Worm (Caenorhabditis elegans) whole organism, late embryonic: Measurements from ENCODE around the gene sel-2.

Source experiments
- C08G9.2 ChIP-seq: sonication (generic microtip); optimal IDR thresholded peaks from 2 replicates; lab custom pipeline; 2016; ENCODE audit warnings: mild to moderate bottlenecking, missing genetic modification characterization, moderate library complexity, missing compliant biosample characterization
- F13H6.1 ChIP-seq: sonication (generic microtip); optimal IDR thresholded peaks from 2 replicates; lab custom pipeline; 2016; ENCODE audit warnings: missing genetic modification characterization, missing compliant biosample characterization
- K02D7.2 ChIP-seq: sonication (generic microtip); optimal IDR thresholded peaks from 2 replicates; lab custom pipeline; 2017; ENCODE audit warnings: mild to moderate bottlenecking, missing genetic modification characterization, missing compliant biosample characterization
- Y22D7AL.16 ChIP-seq: sonication (generic microtip); optimal IDR thresholded peaks from 2 replicates; lab custom pipeline; 2016; ENCODE audit warnings: missing genetic modification characterization, missing compliant biosample characterization
- ama-1 ChIP-seq: fragments of 150-350 bp; optimal IDR thresholded peaks from 2 replicates; lab custom pipeline; 2014
- ceh-14 ChIP-seq: sonication (generic microtip); optimal IDR thresholded peaks from 2 replicates; lab custom pipeline; 2016; ENCODE audit warnings: missing genotype, missing genetic modification characterization, missing compliant biosample characterization
- ceh-19 ChIP-seq: fragments of 200-800 bp; sonication (Bioruptor generic); optimal IDR thresholded peaks from 2 replicates; lab custom pipeline; 2018; ENCODE audit warnings: mild to moderate bottlenecking, missing genetic modification characterization, missing compliant biosample characterization
- ceh-22 ChIP-seq: sonication (generic microtip); optimal IDR thresholded peaks from 2 replicates; lab custom pipeline; 2017; ENCODE audit warnings: missing biosample characterization, missing genetic modification characterization
- ceh-24 ChIP-seq: sonication (generic microtip); optimal IDR thresholded peaks from 2 replicates; lab custom pipeline; 2016; ENCODE audit warnings: mild to moderate bottlenecking, missing genetic modification characterization, missing compliant biosample characterization
- ceh-30 ChIP-seq: fragments of 150-350 bp; optimal IDR thresholded peaks from 2 replicates; lab custom pipeline; 2014; ENCODE audit warnings: missing biosample characterization, missing genetic modification characterization
- ceh-34 ChIP-seq: sonication (generic microtip); optimal IDR thresholded peaks from 2 replicates; lab custom pipeline; 2016; ENCODE audit warnings: mild to moderate bottlenecking, missing genetic modification characterization, missing compliant biosample characterization
- ceh-6 ChIP-seq: fragments of 200-800 bp; sonication (Bioruptor generic); optimal IDR thresholded peaks from 2 replicates; lab custom pipeline; 2018; ENCODE audit warnings: mild to moderate bottlenecking, missing genetic modification characterization, missing compliant biosample characterization
- ceh-9 ChIP-seq: sonication (generic microtip); optimal IDR thresholded peaks from 2 replicates; lab custom pipeline; 2016; ENCODE audit warnings: mild to moderate bottlenecking, missing genetic modification characterization, inconsistent platforms, missing compliant biosample characterization
- che-1 ChIP-seq: sonication (generic microtip); optimal IDR thresholded peaks from 2 replicates; lab custom pipeline; 2016; ENCODE audit warnings: mild to moderate bottlenecking, missing genetic modification characterization, missing compliant biosample characterization
- dve-1 ChIP-seq: sonication (generic microtip); optimal IDR thresholded peaks from 2 replicates; lab custom pipeline; 2017; ENCODE audit warnings: antibody characterized with exemption, mild to moderate bottlenecking, missing genetic modification characterization, missing compliant biosample characterization
- elt-2 ChIP-seq: sonication (generic microtip); optimal IDR thresholded peaks from 2 replicates; lab custom pipeline; 2016; ENCODE audit warnings: missing genetic modification reagents, missing genetic modification characterization, missing compliant biosample characterization
- ets-4 ChIP-seq: sonication (generic microtip); optimal IDR thresholded peaks from 2 replicates; lab custom pipeline; 2016; ENCODE audit warnings: missing genetic modification characterization, missing compliant biosample characterization
- fax-1 ChIP-seq: sonication (generic microtip); optimal IDR thresholded peaks from 2 replicates; lab custom pipeline; 2016; ENCODE audit warnings: missing genotype, missing genetic modification characterization, missing compliant biosample characterization
- fkh-10 ChIP-seq: fragments of 150-350 bp; optimal IDR thresholded peaks from 2 replicates; lab custom pipeline; 2014; ENCODE audit warnings: missing biosample characterization, missing genetic modification reagents, missing genetic modification characterization
- hlh-30 ChIP-seq: sonication (generic microtip); optimal IDR thresholded peaks from 2 replicates; lab custom pipeline; 2017; ENCODE audit warnings: antibody characterized with exemption, missing genetic modification characterization, missing compliant biosample characterization; ENCODE audit not compliant: insufficient read depth
- lim-6 ChIP-seq: sonication (generic microtip); optimal IDR thresholded peaks from 2 replicates; lab custom pipeline; 2016; ENCODE audit warnings: missing genetic modification characterization, missing compliant biosample characterization
- nhr-232 ChIP-seq: sonication (generic microtip); optimal IDR thresholded peaks from 2 replicates; lab custom pipeline; 2016; ENCODE audit warnings: missing genetic modification characterization, missing compliant biosample characterization
- odd-2 ChIP-seq: sonication (generic microtip); optimal IDR thresholded peaks from 2 replicates; lab custom pipeline; 2017; ENCODE audit warnings: antibody characterized with exemption, mild to moderate bottlenecking, missing genetic modification characterization, missing compliant biosample characterization
- pat-9 ChIP-seq: fragments of 200-800 bp; sonication (Bioruptor generic); optimal IDR thresholded peaks from 2 replicates; lab custom pipeline; 2018; ENCODE audit warnings: mild to moderate bottlenecking, missing genetic modification characterization, moderate library complexity, missing compliant biosample characterization
- pros-1 ChIP-seq: fragments of 150-350 bp; optimal IDR thresholded peaks from 2 replicates; lab custom pipeline; 2014; ENCODE audit warnings: missing biosample characterization, missing genetic modification reagents, missing genetic modification characterization
- rnt-1 ChIP-seq: sonication (generic microtip); optimal IDR thresholded peaks from 2 replicates; lab custom pipeline; 2016; ENCODE audit warnings: missing genetic modification characterization, missing compliant biosample characterization
- sdc-2 ChIP-seq: sonication (generic microtip); optimal IDR thresholded peaks from 2 replicates; lab custom pipeline; 2016; ENCODE audit warnings: missing genotype, missing genetic modification characterization, missing compliant biosample characterization
- sox-2 ChIP-seq: fragments of 200-800 bp; sonication (Bioruptor generic); IDR thresholded peaks from 2 replicates; pipeline ENCODE4 v1.3.6; 2022; ENCODE audit warnings: missing genetic modification reagents, missing genetic modification characterization, missing compliant biosample characterization
- syd-9 ChIP-seq: sonication (generic microtip); optimal IDR thresholded peaks from 2 replicates; lab custom pipeline; 2016; ENCODE audit warnings: mild to moderate bottlenecking, missing genetic modification characterization, moderate library complexity, missing compliant biosample characterization
- tbx-2 ChIP-seq: sonication (generic microtip); optimal IDR thresholded peaks from 2 replicates; lab custom pipeline; 2016; ENCODE audit warnings: missing genetic modification characterization, missing compliant biosample characterization
- tbx-7 ChIP-seq: sonication (generic microtip); optimal IDR thresholded peaks from 2 replicates; lab custom pipeline; 2016; ENCODE audit warnings: missing genotype, missing genetic modification characterization, missing compliant biosample characterization
- unc-55 ChIP-seq: sonication (generic microtip); optimal IDR thresholded peaks from 2 replicates; lab custom pipeline; 2017; ENCODE audit warnings: missing biosample characterization, missing genetic modification reagents, missing genetic modification characterization
- unc-86 ChIP-seq: sonication (generic microtip); optimal IDR thresholded peaks from 2 replicates; lab custom pipeline; 2016; ENCODE audit warnings: missing genetic modification characterization, missing compliant biosample characterization
- zip-5 ChIP-seq: sonication (generic microtip); optimal IDR thresholded peaks from 2 replicates; lab custom pipeline; 2016; ENCODE audit warnings: missing genetic modification characterization, missing compliant biosample characterization
- ztf-16 ChIP-seq: sonication (generic microtip); optimal IDR thresholded peaks from 2 replicates; lab custom pipeline; 2017; ENCODE audit warnings: missing genetic modification characterization, missing compliant biosample characterization

Gene sel-2

ce11 chrIII:4600139-4600762 lies 11.9 kb downstream of the sel-2 start, which contains the start of gene mab-21:
mab-21 (plus strand) TSS chrIII:4600753.
- TF ChIP-seq pat-9 (tag; lab: Kevin White, UChicago) (no peak), tbx-7 (tag; lab: Kevin White, UChicago) (no peak), lim-6 (tag; lab: Kevin White, UChicago) (no peak), unc-55 (GFP tag; lab: Kevin White, UChicago) (peak; percentile 25), elt-2 (tag; lab: Kevin White, UChicago) (peak; percentile 70)

ce11 chrIII:4595771-4596227 lies 16.4 kb downstream of the sel-2 start, which contains the start of gene asb-1:
asb-1 (minus strand) TSS chrIII:4595821.
- TF ChIP-seq ceh-24, result no peak
- no peak for TF ChIP-seq C08G9.2 (tag; lab: Kevin White, UChicago)
- no peak for TF ChIP-seq ama-1 (lab: Kevin White, UChicago)
- TF ChIP-seq ets-4 (tag; lab: Kevin White, UChicago), result no peak
- TF ChIP-seq ceh-6, result no peak
- TF ChIP-seq dve-1, result no peak
- no peak for TF ChIP-seq ceh-30 (tag; lab: Kevin White, UChicago)
- no peak for TF ChIP-seq odd-2 (tag; lab: Kevin White, UChicago)
- TF ChIP-seq unc-86 (tag; lab: Kevin White, UChicago), result no peak
- no peak for TF ChIP-seq fkh-10 (GFP tag; lab: Kevin White, UChicago)
- TF ChIP-seq ceh-9 (tag; lab: Kevin White, UChicago), result no peak
- TF ChIP-seq, all 69 proteins: peak for 0

ce11 chrIII:4594762-4595523 lies 17.2 kb downstream of the sel-2 start:
- no peak for TF ChIP-seq fax-1 (tag; lab: Kevin White, UChicago)
- no peak for TF ChIP-seq ztf-16 (tag; lab: Kevin White, UChicago)
- no peak for TF ChIP-seq tbx-2 (tag; lab: Kevin White, UChicago)
- TF ChIP-seq sox-2 (GFP tag; lab: Robert Waterston, UW), result no peak
- TF ChIP-seq K02D7.2, result no peak
- TF ChIP-seq Y22D7AL.16 (tag; lab: Kevin White, UChicago), result no peak

- TF ChIP-seq ceh-19 (GFP tag; lab: Kevin White, UChicago) (no peak), sox-2 (GFP tag; lab: Robert Waterston, UW) (no peak), hlh-30 (tag; lab: Kevin White, UChicago) (no peak), sdc-2 (tag; lab: Kevin White, UChicago) (no peak), F13H6.1 (tag; lab: Kevin White, UChicago) (no peak), pat-9 (tag; lab: Kevin White, UChicago) (no peak), rnt-1 (tag; lab: Kevin White, UChicago) (no peak), zip-5 (tag; lab: Kevin White, UChicago) (no peak), ceh-9 (tag; lab: Kevin White, UChicago) (no peak), nhr-232 (tag; lab: Kevin White, UChicago) (no peak), ceh-34 (tag; lab: Kevin White, UChicago) (no peak), syd-9 (no peak), ets-4 (tag; lab: Kevin White, UChicago) (no peak), pros-1 (tag; lab: Kevin White, UChicago) (no peak), tbx-7 (tag; lab: Kevin White, UChicago) (no peak), che-1 (no peak), odd-2 (tag; lab: Kevin White, UChicago) (no peak), dve-1 (no peak), ceh-22 (tag; lab: Kevin White, UChicago) (no peak), ceh-14 (tag; lab: Kevin White, UChicago) (no peak)
- TF ChIP-seq, all 69 proteins: peak for 0
Observed at ce11 chrIII:4594324-4594723, 17.9 kb downstream of the sel-2 start, which contains the start of gene apc-11. apc-11 (minus strand) TSS chrIII:4594424.
